Worm (Caenorhabditis elegans): ENCODE data around the gene F08F8.10.
A peak's percentile ranks its signal among the peaks of the same experiment; 100 is the strongest.

Gene F08F8.10

DNA sequence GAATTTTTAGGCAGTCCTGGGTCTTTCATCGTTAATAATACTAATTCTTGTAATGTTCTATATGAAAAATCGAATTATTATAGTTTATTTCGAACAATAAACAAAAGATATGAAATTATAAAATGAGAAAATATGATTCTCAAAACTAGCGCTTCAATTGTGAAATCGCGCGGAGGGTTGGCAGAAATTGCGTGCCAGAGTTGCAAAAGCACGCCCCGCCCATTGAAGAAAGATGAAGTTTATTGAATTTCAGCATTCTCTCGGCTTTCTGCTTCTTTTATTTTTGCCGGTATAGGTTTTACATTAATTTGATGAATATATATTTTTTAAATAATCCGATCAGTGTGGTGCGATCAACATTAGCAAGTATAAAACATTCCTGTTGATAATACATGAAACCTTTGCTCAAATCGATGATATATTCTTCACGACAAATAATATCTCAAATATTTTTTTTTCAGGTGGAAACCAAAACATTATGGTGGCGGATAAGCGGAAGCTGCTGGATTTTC, 1.9 kb upstream of the F08F8.10 start, which contains the start of the genes eco-1 and hmgr-1:
Gene eco-1 (minus strand): TSS at position 59 of the 512 bp plus-strand sequence.
Gene hmgr-1 (plus strand): TSS at position 462 of the 512 bp plus-strand sequence.
- TF ChIP-seq hmg-11 (tag; optimal IDR thresholded peaks at IDR 0.05): peak; percentile 52
- peak; percentile 41 for TF ChIP-seq lin-39 (tag; optimal IDR thresholded peaks at IDR 0.05)
- no peak for TF ChIP-seq ceh-16 (tag; optimal IDR thresholded peaks at IDR 0.05)
- TF ChIP-seq nhr-23 (tag; optimal IDR thresholded peaks at IDR 0.05): peak; percentile 13
- peak; percentile 4 for TF ChIP-seq snpc-4 (tag; optimal IDR thresholded peaks at IDR 0.05)
- TF ChIP-seq zag-1 (tag; optimal IDR thresholded peaks at IDR 0.05): no peak
- peak; percentile 26 for TF ChIP-seq nhr-43 (tag; optimal IDR thresholded peaks at IDR 0.05; ENCODE audit: poor library complexity, severe bottlenecking)
- peak; percentile 55 for TF ChIP-seq nfya-1 (tag; optimal IDR thresholded peaks at IDR 0.05; ENCODE audit: insufficient read depth)
- TF ChIP-seq nhr-12 (tag; optimal IDR thresholded peaks at IDR 0.05): no peak
- TF ChIP-seq ceh-82 (tag; optimal IDR thresholded peaks at IDR 0.05): no peak
- TF ChIP-seq lin-15B (tag; optimal IDR thresholded peaks at IDR 0.05): peak; percentile 35

DNA sequence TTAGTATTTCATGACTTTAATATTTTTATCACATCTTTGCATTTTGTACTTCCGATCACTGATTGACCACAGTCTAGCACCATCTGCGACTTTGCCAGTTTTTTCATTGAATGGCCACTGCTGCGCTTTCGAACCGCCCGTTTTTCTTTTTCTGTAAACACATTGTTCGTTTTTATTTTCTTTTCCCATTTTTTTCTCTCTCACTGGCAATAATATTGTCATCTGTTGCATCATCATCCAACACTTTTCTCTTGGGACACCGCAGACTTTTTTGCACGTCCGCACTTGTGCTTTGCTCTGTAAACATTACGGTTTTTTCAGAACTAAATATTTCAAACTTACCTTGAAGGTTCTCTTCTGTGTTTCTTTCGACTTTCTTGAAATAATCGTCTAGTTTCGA, 1.4 kb upstream of the F08F8.10 start:
- TF ChIP-seq nfya-1 (tag; optimal IDR thresholded peaks at IDR 0.05; ENCODE audit: insufficient read depth) (peak; percentile 8), pha-4 (tag; optimal IDR thresholded peaks at IDR 0.05) (peak; percentile 82), hmg-11 (tag; optimal IDR thresholded peaks at IDR 0.05) (no peak), ceh-16 (tag; optimal IDR thresholded peaks at IDR 0.05) (no peak)

DNA sequence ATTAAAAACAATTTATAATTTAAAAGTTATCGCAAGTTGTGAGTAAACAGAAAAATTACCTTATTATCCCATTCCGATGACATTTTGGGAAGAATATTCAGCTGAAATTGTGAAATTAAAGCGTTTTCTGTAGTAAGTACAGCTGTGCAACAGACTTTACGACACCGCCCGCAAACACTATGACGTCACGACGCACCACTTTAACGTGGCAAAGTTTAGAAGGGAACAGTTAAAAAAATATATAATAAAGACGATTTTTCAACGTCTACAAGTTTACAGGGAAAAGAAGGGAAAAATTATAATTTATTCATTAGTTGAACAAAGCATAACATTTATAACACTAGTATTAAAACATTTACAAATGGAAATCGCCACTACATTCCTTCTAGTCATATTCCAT, 3.3 kb downstream of the F08F8.10 start, which contains the start of gene F08F8.9:
Gene F08F8.9 (minus strand): TSS at position 101 of the 400 bp plus-strand sequence.
- peak; percentile 4 for TF ChIP-seq pha-4 (tag; optimal IDR thresholded peaks at IDR 0.05)
- no peak for TF ChIP-seq unc-39 (tag; optimal IDR thresholded peaks at IDR 0.05)
- TF ChIP-seq eor-1 (tag; optimal IDR thresholded peaks at IDR 0.05): no peak
- peak; percentile 1 for TF ChIP-seq elt-2 (tag; optimal IDR thresholded peaks at IDR 0.05)
- no peak for TF ChIP-seq nhr-11 (tag; optimal IDR thresholded peaks at IDR 0.05)
- TF ChIP-seq aly-2 (tag; optimal IDR thresholded peaks at IDR 0.05): no peak

DNA sequence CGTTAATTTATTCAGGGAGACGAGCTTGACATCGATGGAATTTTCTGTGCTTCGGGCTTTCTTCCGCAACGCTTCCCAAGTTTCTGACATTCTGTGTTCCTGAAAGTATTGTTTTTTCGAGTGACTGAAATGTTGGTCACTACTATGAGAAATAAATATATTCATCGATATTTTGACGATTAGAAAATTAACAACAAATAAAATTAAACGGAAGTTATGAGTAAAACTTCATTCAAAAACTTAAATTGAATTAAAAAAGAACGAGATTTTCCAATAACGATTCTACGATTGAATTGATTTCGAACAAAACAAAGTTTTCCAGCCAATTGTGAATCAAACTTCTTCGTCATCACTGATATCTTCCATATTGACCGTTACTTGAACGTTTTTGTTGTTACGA, 8.1 kb downstream of the F08F8.10 start, which contains the start of gene gos-28:
Gene gos-28 (minus strand): TSS at position 101 of the 400 bp plus-strand sequence.
- TF ChIP-seq nhr-12 (tag; optimal IDR thresholded peaks at IDR 0.05) (no peak), pha-4 (tag; optimal IDR thresholded peaks at IDR 0.05) (no peak), daf-12 (tag; optimal IDR thresholded peaks at IDR 0.05) (no peak), tbx-2 (tag; optimal IDR thresholded peaks at IDR 0.05) (no peak), pqm-1 (tag; optimal IDR thresholded peaks at IDR 0.05) (no peak), elt-1 (tag; optimal IDR thresholded peaks at IDR 0.05) (no peak), nhr-77 (tag; optimal IDR thresholded peaks at IDR 0.05) (no peak), elt-3 (tag; optimal IDR thresholded peaks at IDR 0.05) (no peak), aly-2 (tag; optimal IDR thresholded peaks at IDR 0.05) (no peak), ztf-4 (tag; optimal IDR thresholded peaks at IDR 0.05) (no peak), mdl-1 (tag; optimal IDR thresholded peaks at IDR 0.05) (no peak), sea-2 (GFP tag; optimal IDR thresholded peaks at IDR 0.05) (no peak), ZK546.5 (tag; optimal IDR thresholded peaks at IDR 0.05) (no peak), nfya-1 (tag; optimal IDR thresholded peaks at IDR 0.05; ENCODE audit: insufficient read depth) (no peak), unc-62 (GFP tag; optimal IDR thresholded peaks at IDR 0.05) (no peak), egl-5 (tag; optimal IDR thresholded peaks at IDR 0.05) (no peak), unc-39 (tag; optimal IDR thresholded peaks at IDR 0.05) (no peak), ceh-82 (tag; optimal IDR thresholded peaks at IDR 0.05) (no peak), ceh-16 (tag; optimal IDR thresholded peaks at IDR 0.05) (no peak)

DNA sequence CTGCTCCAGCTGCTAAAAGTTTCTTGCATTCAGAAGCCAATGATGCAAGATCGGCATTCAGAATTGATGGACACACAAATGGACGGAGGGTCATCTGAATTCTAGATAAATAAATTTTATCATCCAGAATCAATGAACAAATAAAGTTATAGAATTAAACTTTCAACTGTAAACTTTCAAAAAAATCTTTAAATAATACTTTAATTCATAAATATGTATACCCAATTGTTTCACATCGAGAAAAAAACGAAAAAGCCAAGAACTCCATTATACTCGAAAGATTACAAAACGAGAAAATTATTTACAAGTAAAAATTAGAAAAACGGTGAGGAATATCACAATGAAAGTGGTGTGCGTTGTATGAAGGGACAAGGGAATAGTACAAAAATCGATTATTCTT, 10.1 kb downstream of the F08F8.10 start, which contains the start of gene F08F8.7:
Gene F08F8.7 (minus strand): TSS at position 101 of the 400 bp plus-strand sequence.
- TF ChIP-seq nhr-23 (tag; optimal IDR thresholded peaks at IDR 0.05) (no peak), nhr-25 (tag; optimal IDR thresholded peaks at IDR 0.05) (no peak), snpc-4 (tag; optimal IDR thresholded peaks at IDR 0.05) (no peak), nhr-237 (tag; optimal IDR thresholded peaks at IDR 0.05) (no peak), daf-12 (tag; optimal IDR thresholded peaks at IDR 0.05) (no peak), nfya-1 (tag; optimal IDR thresholded peaks at IDR 0.05; ENCODE audit: insufficient read depth) (no peak), eor-1 (tag; optimal IDR thresholded peaks at IDR 0.05) (no peak), nhr-11 (tag; optimal IDR thresholded peaks at IDR 0.05) (no peak), nhr-77 (tag; optimal IDR thresholded peaks at IDR 0.05) (no peak), elt-1 (tag; optimal IDR thresholded peaks at IDR 0.05) (no peak)

Data from whole organism, L3 larva.